Worm (Caenorhabditis elegans) whole organism, late embryonic: Measurements from ENCODE around the gene clc-10.

Experiments used
- dve-1 ChIP-seq: sonication (generic microtip); optimal IDR thresholded peaks from 2 replicates; lab custom pipeline; 2017; ENCODE audit warnings: antibody characterized with exemption, mild to moderate bottlenecking, missing genetic modification characterization, missing compliant biosample characterization
- fax-1 ChIP-seq: sonication (generic microtip); optimal IDR thresholded peaks from 2 replicates; lab custom pipeline; 2016; ENCODE audit warnings: missing genotype, missing genetic modification characterization, missing compliant biosample characterization
- lin-11 ChIP-seq: fragments of 200-800 bp; sonication (Bioruptor generic); optimal IDR thresholded peaks from 2 replicates; lab custom pipeline; 2018; ENCODE audit warnings: mild to moderate bottlenecking, missing genetic modification characterization, missing compliant biosample characterization

DNA sequence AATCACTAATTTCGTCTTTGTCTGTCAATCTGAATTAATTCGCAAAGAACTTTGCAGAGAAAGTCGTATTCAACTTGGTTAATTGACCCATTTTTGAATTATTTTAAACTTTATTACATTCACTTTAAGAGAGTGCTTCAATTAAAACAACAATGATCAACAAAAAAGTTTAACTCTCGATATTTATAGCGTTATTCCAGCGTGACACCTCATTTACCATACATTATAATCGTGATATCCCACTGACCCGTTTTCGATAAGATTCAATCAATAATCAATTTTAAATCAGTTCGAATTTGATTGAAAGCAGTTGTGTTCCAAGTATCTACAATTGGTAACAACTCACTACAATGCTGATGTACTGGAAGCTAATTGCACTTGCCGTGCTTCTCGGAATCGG is at the start of gene clc-10:
- TF ChIP-seq fax-1 (tag; lab: Kevin White, UChicago), result no peak
- no peak for TF ChIP-seq dve-1
- no peak for TF ChIP-seq lin-11 (tag; lab: Kevin White, UChicago)
